Fruit fly (Drosophila melanogaster): Measurements from ENCODE around the gene eIF4G2.
A peak's percentile ranks its signal among the peaks of the same experiment; 100 is the strongest.

eIF4G2 gene

dm6 chr3R:23780757-23781156 lies 38.3 kb downstream of the eIF4G2 start:
- no peak for TF ChIP-seq jim (GFP tag; optimal IDR thresholded peaks at IDR 0.05)
- no peak for TF ChIP-seq Sp1 (GFP tag; optimal IDR thresholded peaks at IDR 0.05)
- TF ChIP-seq psq (GFP tag; optimal IDR thresholded peaks at IDR 0.05) = no peak
- TF ChIP-seq rgr (GFP tag; optimal IDR thresholded peaks at IDR 0.05) = no peak
- TF ChIP-seq Dif (GFP tag; optimal IDR thresholded peaks at IDR 0.05; ENCODE audit: partially characterized antibody) = no peak
- TF ChIP-seq dmrt93B (GFP tag; optimal IDR thresholded peaks at IDR 0.05) = no peak

dm6 chr3R:23773610-23774364 lies 45.2 kb downstream of the eIF4G2 start, which contains the start of gene CG10208:
Gene CG10208 (minus strand): TSS chr3R:23774127.
- peak; percentile 3 for TF ChIP-seq h (GFP tag; optimal IDR thresholded peaks at IDR 0.05)
- no peak for TF ChIP-seq Rel (GFP tag; optimal IDR thresholded peaks at IDR 0.05)
- peak; percentile 47 for TF ChIP-seq Rel (tag; optimal IDR thresholded peaks at IDR 0.05)
- TF ChIP-seq Hr83 (GFP tag; optimal IDR thresholded peaks at IDR 0.05; ENCODE audit: poor library complexity, severe bottlenecking) = peak; percentile 7
- TF ChIP-seq dmrt93B (GFP tag; optimal IDR thresholded peaks at IDR 0.05) = no peak
- no peak for TF ChIP-seq Sp1 (GFP tag; optimal IDR thresholded peaks at IDR 0.05)
- no peak for TF ChIP-seq Myc (optimal IDR thresholded peaks at IDR 0.05)

dm6 chr3R:23772808-23773207 lies 46.2 kb downstream of the eIF4G2 start, which contains the start of gene tst:
Gene tst (minus strand): TSS chr3R:23772859.
- TF ChIP-seq fru (GFP tag; optimal IDR thresholded peaks at IDR 0.05) (peak; percentile 80), pan (optimal IDR thresholded peaks at IDR 0.05) (no peak), GATAd (GFP tag; optimal IDR thresholded peaks at IDR 0.05) (peak; percentile 43), HLH106 (tag; optimal IDR thresholded peaks at IDR 0.05) (peak; percentile 92), Abd-B (GFP tag; optimal IDR thresholded peaks at IDR 0.05) (no peak), Dif (GFP tag; optimal IDR thresholded peaks at IDR 0.05; ENCODE audit: partially characterized antibody) (no peak), tai (GFP tag; optimal IDR thresholded peaks at IDR 0.05) (no peak), Vsx2 (GFP tag; optimal IDR thresholded peaks at IDR 0.05; ENCODE audit: partially characterized antibody) (no peak), Hr78 (GFP tag; optimal IDR thresholded peaks at IDR 0.05) (no peak), br (GFP tag; optimal IDR thresholded peaks at IDR 0.05) (peak; percentile 69), Myc (optimal IDR thresholded peaks at IDR 0.05) (no peak), sage (GFP tag; optimal IDR thresholded peaks at IDR 0.05) (no peak), Rel (GFP tag; optimal IDR thresholded peaks at IDR 0.05) (no peak), Rel (tag; optimal IDR thresholded peaks at IDR 0.05) (peak; percentile 70), CG9705 (GFP tag; optimal IDR thresholded peaks at IDR 0.05) (peak; percentile 45), foxo (GFP tag; optimal IDR thresholded peaks at IDR 0.05) (peak in 1 of 2 experiments; percentile 94), jim (GFP tag; optimal IDR thresholded peaks at IDR 0.05) (no peak), ey (GFP tag; optimal IDR thresholded peaks at IDR 0.05) (peak; percentile 68), rgr (GFP tag; optimal IDR thresholded peaks at IDR 0.05) (peak; percentile 92), brk (GFP tag; optimal IDR thresholded peaks at IDR 0.05) (no peak), Jra (GFP tag; optimal IDR thresholded peaks at IDR 0.05) (no peak), CrebA (GFP tag; optimal IDR thresholded peaks at IDR 0.05; ENCODE audit: borderline replicate concordance) (no peak), dl (GFP tag; optimal IDR thresholded peaks at IDR 0.05; ENCODE audit: insufficient read depth in 1 of 2, partially characterized antibody in 2 of 2) (no peak), dsf (GFP tag; optimal IDR thresholded peaks at IDR 0.05; ENCODE audit: borderline replicate concordance) (no peak), h (GFP tag; optimal IDR thresholded peaks at IDR 0.05) (peak; percentile 85), lola (GFP tag; optimal IDR thresholded peaks at IDR 0.05) (no peak), Dfd (GFP tag; optimal IDR thresholded peaks at IDR 0.05) (no peak), N (GFP tag; optimal IDR thresholded peaks at IDR 0.05) (no peak), Hr83 (GFP tag; optimal IDR thresholded peaks at IDR 0.05; ENCODE audit: poor library complexity, severe bottlenecking) (peak; percentile 22), sv (GFP tag; optimal IDR thresholded peaks at IDR 0.05) (peak; percentile 58), Sp1 (GFP tag; optimal IDR thresholded peaks at IDR 0.05) (peak; percentile 84), Mio (GFP tag; optimal IDR thresholded peaks at IDR 0.05) (no peak), psq (GFP tag; optimal IDR thresholded peaks at IDR 0.05) (peak; percentile 88), dmrt93B (GFP tag; optimal IDR thresholded peaks at IDR 0.05) (peak; percentile 84), woc (GFP tag; optimal IDR thresholded peaks at IDR 0.05) (no peak), OdsH (GFP tag; optimal IDR thresholded peaks at IDR 0.05) (peak; percentile 86), usp (GFP tag; optimal IDR thresholded peaks at IDR 0.05) (no peak), CG32264 (GFP tag; optimal IDR thresholded peaks at IDR 0.05) (no peak), Hnf4 (GFP tag; optimal IDR thresholded peaks at IDR 0.05) (no peak)

Measured in whole organism, wandering third instar larva.